Worm (Caenorhabditis elegans): ENCODE results near the gene B0554.5.

Gene B0554.5

DNA sequence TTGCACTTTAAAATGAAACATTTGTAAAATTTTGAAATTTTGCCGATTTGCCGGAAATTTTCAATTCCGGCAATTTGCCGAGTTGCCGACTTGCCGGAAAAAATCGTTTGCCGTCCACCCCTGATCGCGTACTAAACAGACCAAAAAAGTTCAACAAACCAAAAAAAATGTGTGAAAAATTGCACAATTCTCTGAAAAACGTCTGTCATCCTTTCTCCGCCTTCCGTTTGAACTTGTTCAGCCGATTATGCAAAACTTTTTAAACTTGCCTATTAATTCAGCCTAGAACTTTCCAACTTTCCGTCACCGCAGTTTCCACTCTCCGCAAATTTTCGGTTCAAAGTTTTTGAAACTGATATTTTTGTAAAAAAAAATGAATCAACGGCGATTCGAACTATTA lies at the start of gene B0554.5:
Gene B0554.5 (plus strand): TSS at position 301 of the 400 bp plus-strand sequence.
- TF ChIP-seq unc-62 (GFP tag; optimal IDR thresholded peaks at IDR 0.05): no peak

DNA sequence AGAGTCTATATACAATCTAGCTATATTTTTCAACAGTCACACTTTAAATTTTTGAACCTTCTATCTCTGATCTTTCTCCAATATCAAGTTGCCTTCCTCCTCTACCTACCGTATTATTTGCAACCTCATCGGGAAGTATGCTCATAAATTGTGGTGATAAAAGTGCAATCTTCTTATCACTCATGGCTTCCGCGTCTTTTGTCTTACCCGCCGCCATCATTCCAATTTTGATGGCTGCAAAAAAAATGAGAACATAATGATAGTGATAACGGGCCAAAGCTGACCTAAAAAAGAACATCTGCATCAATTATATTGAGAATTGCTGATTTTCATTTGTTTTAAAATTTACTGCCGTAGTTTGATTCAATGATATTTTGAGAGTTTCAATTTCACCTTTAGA lies 47.5 kb upstream of the B0554.5 start:
- no peak for TF ChIP-seq unc-62 (GFP tag; optimal IDR thresholded peaks at IDR 0.05)

DNA sequence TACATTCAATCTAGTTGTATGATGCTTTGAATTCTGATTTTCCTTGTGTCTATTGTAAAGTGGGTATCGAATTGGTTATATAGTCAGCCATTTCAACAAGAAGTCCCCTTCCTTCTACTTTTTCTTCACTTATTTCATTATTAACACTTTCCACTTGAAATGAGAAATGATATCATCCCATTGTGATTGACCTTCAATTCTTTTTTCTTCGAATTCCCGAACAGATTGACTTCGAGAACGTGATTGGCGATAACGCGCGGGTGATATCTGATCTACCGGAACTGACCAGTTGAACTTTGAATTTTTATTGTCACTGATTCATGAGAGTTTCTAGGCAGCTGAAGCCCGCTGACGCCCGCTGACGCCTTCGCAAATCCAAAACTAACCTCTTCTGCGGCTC lies 46.0 kb upstream of the B0554.5 start:
- TF ChIP-seq unc-62 (GFP tag; optimal IDR thresholded peaks at IDR 0.05): no peak

DNA sequence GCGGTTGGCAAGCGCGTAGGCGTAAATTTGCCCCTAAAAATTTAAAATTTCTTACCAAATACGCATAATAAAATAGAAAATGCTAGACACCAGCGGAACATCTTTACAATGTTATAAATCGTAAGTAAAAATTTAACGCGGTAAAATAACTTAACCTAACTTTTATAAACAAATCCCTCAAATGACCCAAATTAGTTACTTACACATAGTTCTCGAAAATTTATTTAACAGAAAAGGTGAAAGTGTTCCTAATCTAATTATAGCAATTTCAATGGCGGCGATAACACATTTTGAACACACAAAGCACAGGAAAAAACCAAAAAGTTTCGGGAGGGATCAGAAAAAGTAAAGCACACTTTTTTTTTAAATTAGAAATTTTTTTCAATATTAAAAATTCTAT lies 44.1 kb upstream of the B0554.5 start, which contains the start of gene mltn-8:
Gene mltn-8 (minus strand): TSS at position 101 of the 400 bp plus-strand sequence.
- no peak for TF ChIP-seq unc-62 (GFP tag; optimal IDR thresholded peaks at IDR 0.05)

DNA sequence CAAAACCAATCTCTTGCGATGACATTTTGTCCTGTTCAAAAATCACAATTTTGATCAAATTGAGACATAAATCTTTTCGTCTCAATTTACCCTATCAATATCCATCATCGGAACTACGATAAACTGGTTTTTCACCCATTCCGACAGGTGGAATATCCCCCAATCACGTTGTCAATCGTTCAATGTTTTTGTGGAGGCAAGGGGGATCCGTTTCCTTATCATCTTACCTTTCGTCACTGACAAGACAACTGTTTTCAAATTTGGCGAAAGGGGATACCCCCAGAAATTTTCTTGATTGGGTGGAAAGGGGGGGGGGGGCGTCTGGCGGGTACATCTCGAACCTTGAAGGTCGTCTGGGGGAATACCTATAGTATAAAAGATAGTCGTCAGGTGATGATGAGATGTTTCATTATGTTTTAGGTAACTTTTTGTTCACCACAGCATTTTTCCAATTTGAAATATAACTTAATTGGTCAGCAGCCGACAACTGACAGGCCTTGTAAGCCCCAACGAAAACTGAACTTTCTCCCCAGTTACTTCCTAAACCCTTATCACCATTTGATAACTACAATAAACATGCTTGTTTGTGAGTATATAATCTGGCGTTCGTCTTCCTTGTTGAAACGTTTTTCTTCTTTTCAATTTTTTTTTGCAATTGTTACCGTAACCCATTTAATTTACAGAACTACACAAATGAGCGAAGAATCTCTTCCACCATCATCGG lies 42.9 kb upstream of the B0554.5 start, which contains the start of gene ZK6.8:
Gene ZK6.8 (plus strand): TSS at position 682 of the 724 bp plus-strand sequence.
- TF ChIP-seq unc-62 (GFP tag; optimal IDR thresholded peaks at IDR 0.05): no peak

DNA sequence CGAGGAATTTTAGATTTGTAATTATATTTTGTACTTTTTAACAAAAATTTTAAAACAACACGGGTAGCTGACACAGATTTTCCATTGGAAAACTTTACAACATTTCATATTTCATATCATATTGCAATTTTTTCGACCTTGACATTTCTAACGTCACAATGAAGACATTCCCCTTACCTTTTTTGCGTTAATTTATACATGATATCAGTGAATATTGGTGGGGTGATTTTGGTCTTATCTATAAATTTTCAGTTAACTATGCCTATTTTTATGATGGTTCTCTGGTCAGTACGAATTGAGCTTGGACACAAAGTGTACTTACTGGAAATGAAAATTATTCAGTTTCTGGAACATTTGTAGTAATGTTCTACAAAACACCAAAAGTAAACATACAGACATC lies 39.7 kb upstream of the B0554.5 start:
- no peak for TF ChIP-seq unc-62 (GFP tag; optimal IDR thresholded peaks at IDR 0.05)

DNA sequence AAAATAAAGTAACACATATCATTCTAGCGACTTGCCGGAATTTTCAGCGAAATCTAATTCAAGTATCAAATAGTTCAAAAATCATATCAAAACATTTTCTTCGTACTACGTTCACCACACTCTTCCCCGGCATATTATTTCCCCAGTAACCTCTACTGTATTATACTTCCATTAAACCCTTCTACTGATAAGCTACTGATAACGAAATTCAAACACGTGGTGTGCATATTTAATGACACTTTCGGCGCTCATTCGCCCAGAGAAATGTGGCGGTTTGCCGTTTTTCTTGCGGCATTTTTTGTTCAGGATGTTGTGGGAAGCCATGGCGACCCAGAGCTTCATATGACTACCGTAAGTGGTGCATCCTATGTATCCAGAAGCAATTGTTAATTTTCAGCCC lies 38.8 kb upstream of the B0554.5 start, which contains the start of gene lipl-5:
Gene lipl-5 (plus strand): TSS at position 259 of the 400 bp plus-strand sequence.
- no peak for TF ChIP-seq unc-62 (GFP tag; optimal IDR thresholded peaks at IDR 0.05)

DNA sequence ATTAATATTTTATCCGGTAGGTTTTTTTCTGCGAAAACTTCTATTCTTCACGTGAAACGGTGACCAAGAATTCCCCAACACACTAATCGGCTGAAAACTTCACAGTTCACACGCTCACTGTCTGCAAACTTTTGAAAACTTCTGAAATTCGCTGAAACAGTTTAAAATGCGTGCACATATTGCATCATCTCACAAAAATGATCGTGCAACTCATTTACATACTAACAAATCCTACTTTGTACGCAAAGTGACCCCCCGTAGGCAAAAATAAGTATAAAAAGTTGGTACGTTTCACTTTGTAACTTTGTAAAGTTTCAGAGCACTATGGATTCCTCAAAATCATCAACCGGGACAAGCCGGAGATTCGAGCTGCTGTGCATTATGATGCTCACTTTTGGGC lies 35.8 kb upstream of the B0554.5 start, which contains the start of gene ZK6.6:
Gene ZK6.6 (plus strand): TSS at position 301 of the 400 bp plus-strand sequence.
- no peak for TF ChIP-seq unc-62 (GFP tag; optimal IDR thresholded peaks at IDR 0.05)

DNA sequence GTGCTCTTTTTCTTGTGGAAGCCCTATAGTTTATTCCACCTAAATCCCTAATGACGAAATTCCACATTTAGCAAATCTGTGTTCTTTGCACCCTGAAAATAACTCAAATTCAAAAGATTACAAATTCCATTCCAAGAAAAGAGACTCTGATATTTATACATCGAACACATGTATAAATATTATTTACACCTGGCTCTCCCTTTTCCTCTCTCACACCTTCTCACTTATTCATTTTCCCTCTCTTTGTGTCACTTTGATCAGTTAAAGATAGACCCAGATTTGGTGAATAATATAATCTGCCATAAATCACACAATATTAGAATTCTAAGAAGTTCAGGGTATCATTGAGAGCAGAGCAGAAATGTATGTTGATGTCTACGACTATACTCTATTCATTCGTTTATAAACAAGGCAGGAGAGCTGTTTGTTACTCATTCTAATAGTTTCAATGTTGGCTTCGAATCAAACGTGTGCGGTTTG lies 32.0 kb upstream of the B0554.5 start, which contains the start of gene nhr-254:
Gene nhr-254 (plus strand): TSS at position 430 of the 480 bp plus-strand sequence.
- TF ChIP-seq unc-62 (GFP tag; optimal IDR thresholded peaks at IDR 0.05): no peak

DNA sequence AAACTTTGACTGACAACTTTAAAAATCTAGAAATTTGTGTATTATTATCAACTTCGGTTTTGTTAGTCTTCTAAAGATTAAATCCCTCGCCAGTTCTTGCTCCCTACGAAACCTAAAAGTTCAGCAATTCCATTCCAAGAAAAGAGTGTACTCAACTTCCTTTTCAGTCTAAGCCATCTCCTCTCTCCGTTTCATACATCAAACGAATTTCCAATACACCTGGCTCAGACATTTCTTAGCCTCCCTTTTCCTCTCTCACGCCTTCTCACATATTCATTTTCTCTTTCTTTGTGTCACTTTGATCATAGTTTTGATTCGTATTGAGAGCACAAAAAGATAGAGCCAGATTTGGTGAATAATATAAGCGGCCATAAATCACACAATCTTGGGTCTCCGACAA lies 27.9 kb upstream of the B0554.5 start, which contains the start of gene nhr-253:
Gene nhr-253 (plus strand): TSS at position 285 of the 400 bp plus-strand sequence.
- no peak for TF ChIP-seq unc-62 (GFP tag; optimal IDR thresholded peaks at IDR 0.05)

DNA sequence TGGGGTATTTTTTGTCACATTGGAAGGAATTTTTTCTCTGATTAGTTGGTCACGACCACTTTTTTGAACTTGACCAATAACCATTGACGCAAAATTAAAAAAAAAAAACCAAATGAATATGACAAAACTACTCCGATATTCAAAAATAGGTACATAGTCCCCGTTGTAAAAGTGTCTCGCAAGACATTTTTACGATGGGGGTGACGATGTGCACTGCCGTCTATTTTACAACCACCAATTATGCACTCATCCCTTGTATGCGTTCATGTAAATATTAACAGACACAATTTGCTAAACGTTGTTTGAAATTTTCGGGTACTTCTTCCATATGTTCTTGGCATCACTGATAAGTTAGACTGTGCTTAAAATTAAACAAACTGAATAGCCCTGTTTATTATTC lies 24.5 kb upstream of the B0554.5 start, which contains the start of gene scl-27:
Gene scl-27 (plus strand): TSS at position 301 of the 400 bp plus-strand sequence.
- TF ChIP-seq unc-62 (GFP tag; optimal IDR thresholded peaks at IDR 0.05): no peak

DNA sequence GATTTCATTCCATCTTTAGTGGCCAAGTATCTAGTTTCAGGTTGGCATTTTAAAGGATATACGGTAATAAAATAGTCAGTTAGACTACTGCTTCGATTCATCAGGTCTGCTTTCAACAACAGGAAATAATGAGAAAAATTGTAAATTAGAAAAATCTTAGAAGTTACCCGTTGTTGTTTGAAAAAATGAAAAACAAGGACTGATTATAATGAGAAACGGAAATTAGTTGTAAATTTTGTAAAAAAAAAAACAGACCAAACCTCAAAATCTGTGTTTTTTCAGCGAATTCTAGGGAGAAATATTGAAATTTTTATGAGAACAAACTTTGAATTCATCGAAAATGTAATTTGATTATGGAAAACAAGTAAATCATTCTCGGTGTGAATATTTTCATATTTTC lies 21.2 kb upstream of the B0554.5 start, which contains the start of gene srh-62:
Gene srh-62 (minus strand): TSS at position 101 of the 400 bp plus-strand sequence.
- TF ChIP-seq unc-62 (GFP tag; optimal IDR thresholded peaks at IDR 0.05): no peak

DNA sequence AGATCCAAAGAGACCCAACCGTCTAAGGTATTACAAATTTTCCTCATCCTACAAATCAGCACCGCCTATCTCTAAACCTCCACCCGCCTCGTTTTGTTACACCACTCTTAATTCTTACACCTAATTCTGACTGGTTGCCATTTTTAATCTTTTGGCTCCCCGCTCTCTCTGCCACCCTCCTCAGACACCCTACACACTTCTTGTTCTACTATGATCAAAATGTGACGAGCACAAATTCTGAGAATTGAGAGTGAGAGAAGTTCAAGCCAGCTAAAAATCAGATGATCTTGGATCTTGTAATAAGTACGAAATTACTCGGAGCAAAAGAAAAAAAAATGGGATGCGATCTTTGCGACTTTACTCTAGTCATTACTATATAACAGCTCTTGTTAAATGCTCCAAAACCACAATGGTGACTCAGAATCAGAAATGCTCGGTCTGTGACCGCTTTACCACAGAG lies 20.0 kb upstream of the B0554.5 start, which contains the start of gene nhr-252:
Gene nhr-252 (plus strand): TSS at position 410 of the 460 bp plus-strand sequence.
- TF ChIP-seq unc-62 (GFP tag; optimal IDR thresholded peaks at IDR 0.05): no peak

DNA sequence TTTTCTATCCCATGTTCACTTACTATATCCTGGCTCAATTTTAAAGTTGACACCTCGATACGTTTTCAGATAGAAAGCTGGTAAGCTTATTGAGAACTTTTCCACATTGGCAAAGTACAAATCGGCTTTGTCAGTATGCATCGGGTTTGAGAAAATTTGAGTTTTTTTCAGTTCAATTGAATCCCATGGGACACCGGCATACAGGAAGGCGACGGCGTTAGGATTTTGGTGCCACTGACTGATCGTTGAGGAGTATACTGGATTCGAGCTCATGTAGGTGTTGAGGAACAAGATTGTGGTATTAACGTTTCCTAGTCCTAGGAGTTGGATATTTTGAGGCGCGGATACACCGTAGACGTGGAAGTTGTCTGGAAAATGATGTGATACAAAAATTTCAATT lies 11.4 kb upstream of the B0554.5 start:
- TF ChIP-seq unc-62 (GFP tag; optimal IDR thresholded peaks at IDR 0.05): no peak

DNA sequence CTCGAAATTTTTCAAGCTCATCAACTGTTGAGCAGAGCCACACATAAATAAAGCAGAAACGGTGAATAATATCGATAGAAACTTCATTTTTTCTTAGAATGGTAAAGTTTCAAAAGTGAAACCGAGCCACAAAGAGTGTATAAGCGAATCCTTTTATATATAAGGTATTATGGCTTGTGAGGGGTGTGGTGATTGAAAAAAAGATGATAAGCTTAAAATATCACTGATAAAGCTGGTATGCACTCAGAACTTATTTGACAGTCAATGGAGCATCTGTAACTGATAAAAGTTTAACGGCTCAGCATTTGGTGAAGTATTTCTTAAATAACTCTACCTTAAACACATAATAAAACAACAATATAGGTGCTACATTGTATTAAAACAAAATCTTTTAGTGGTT lies 9.6 kb upstream of the B0554.5 start, which contains the start of gene dod-19:
Gene dod-19 (minus strand): TSS at position 130 of the 400 bp plus-strand sequence.
- TF ChIP-seq unc-62 (GFP tag; optimal IDR thresholded peaks at IDR 0.05): no peak

DNA sequence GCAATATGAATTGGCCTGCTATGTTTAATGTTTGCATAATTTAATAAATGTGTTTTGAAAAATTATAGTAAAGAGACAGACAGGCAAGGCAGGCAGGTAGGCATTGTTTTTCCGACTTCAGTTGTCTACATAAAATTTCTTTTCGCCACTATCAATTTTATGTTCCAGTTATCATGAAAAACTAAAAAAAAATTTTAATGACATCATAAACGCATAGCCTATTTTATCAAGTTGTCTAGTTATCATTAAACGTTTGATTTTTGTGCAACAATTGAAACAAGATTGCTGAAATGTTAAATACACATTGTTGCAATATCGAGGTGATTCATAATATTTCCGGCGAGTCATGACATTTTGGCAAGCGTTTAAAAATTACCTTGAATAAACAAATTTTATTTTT lies 9.2 kb upstream of the B0554.5 start:
- TF ChIP-seq unc-62 (GFP tag; optimal IDR thresholded peaks at IDR 0.05): no peak

Data from whole organism, dauer.